Worm (Caenorhabditis elegans): ENCODE data around the gene C34C12.1.

Gene C34C12.1

DNA sequence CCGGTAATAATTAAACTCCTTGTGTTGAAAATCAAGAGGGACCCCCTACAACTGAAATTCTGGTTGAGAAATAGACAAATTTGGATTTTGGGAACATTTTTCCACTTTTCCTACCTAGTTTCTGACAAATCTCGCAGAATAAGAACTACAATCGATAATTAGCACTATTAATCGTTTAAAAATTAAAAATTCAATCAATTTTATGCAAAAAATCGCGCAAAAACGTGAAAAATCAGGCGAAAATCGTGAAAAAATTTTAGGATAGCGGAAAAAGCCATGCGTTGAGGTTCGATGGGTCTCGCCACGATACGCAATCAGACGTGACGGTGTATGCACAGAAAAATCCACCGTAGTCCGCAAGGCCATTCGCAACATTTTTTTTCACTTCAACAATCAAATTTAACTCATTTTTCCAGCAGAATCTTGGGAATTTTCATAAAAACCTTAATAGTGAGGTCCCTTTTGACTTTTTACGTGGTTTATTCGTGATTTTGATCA lies 51.0 kb downstream of the C34C12.1 start, which contains the start of gene lias-1 (continued):
- no peak for TF ChIP-seq nhr-48 (tag; optimal IDR thresholded peaks at IDR 0.05)
- no peak for TF ChIP-seq unc-39 (tag; optimal IDR thresholded peaks at IDR 0.05)
- peak; percentile 84 for TF ChIP-seq dpl-1 (GFP tag; optimal IDR thresholded peaks at IDR 0.05)
- peak; percentile 6 for TF ChIP-seq ztf-7 (tag; optimal IDR thresholded peaks at IDR 0.05)
- no peak for TF ChIP-seq lin-1 (GFP tag; IDR thresholded peaks at IDR 0.05)
- no peak for TF ChIP-seq attf-4 (tag; optimal IDR thresholded peaks at IDR 0.05)
- TF ChIP-seq aha-1 (tag) = no peak
- TF ChIP-seq zfp-2 (tag; optimal IDR thresholded peaks at IDR 0.05) = peak; percentile 27
- no peak for TF ChIP-seq zag-1 (tag; optimal IDR thresholded peaks at IDR 0.05)
- no peak for TF ChIP-seq Y75B8A.6 (GFP tag; IDR thresholded peaks at IDR 0.05)
- no peak for TF ChIP-seq Y48G9A.11 (GFP tag; IDR thresholded peaks at IDR 0.05)
- TF ChIP-seq nhr-41 (GFP tag; IDR thresholded peaks at IDR 0.05) = no peak
- TF ChIP-seq mdl-1 (tag; optimal IDR thresholded peaks at IDR 0.05) = peak in 1 of 2 experiments; percentile 72
- no peak for TF ChIP-seq lin-15B (tag; optimal IDR thresholded peaks at IDR 0.05)
- TF ChIP-seq hmg-1.1 (GFP tag; IDR thresholded peaks at IDR 0.05) = peak; percentile 66

All from whole organism, L4 larva.